Worm (Caenorhabditis elegans) whole organism, midembryonic: Measurements from ENCODE around the gene ttr-49.
"Not testable (repeated sequence)": the region's sequence is repeated elsewhere in the genome, so short reads cannot be mapped to it uniquely, and the experiment has no call there.

Source experiments
- T22C8.4 ChIP-seq: fragments of 200-800 bp; sonication (Bioruptor generic); IDR thresholded peaks from 2 replicates; pipeline ENCODE4 v1.3.6; 2022; ENCODE audit warnings: missing genetic modification characterization, missing compliant biosample characterization
- cog-1 ChIP-seq: sonication (generic microtip); optimal IDR thresholded peaks from 2 replicates; lab custom pipeline; 2016; ENCODE audit warnings: missing genetic modification characterization, missing compliant biosample characterization
- flt-1 ChIP-seq: fragments of 200-800 bp; sonication (Bioruptor generic); IDR thresholded peaks from 2 replicates; pipeline ENCODE4 v1.3.6; 2022; ENCODE audit warnings: missing genetic modification characterization, missing compliant biosample characterization
- klf-2 ChIP-seq: fragments of 200-800 bp; sonication (Bioruptor generic); conservative IDR thresholded peaks from 2 replicates; pipeline ENCODE4 v1.3.6; 2022; ENCODE audit warnings: missing genetic modification reagents, missing genetic modification characterization, missing compliant biosample characterization
- med-1 ChIP-seq: sonication (generic microtip); optimal IDR thresholded peaks from 2 replicates; lab custom pipeline; 2017; ENCODE audit warnings: missing genetic modification characterization, mild to moderate bottlenecking, missing compliant biosample characterization, antibody characterized with exemption, missing genetic modification reagents; ENCODE audit not compliant: insufficient read depth
- ref-1 ChIP-seq: fragments of 200-800 bp; sonication (Bioruptor generic); conservative IDR thresholded peaks from 2 replicates; pipeline ENCODE4 v1.3.6; 2022; ENCODE audit warnings: missing genetic modification reagents, missing genetic modification characterization, missing compliant biosample characterization
- tab-1 ChIP-seq: fragments of 200-800 bp; sonication (Bioruptor generic); IDR thresholded peaks from 2 replicates; pipeline ENCODE4 v1.3.6; 2022; ENCODE audit warnings: missing genetic modification characterization, missing compliant biosample characterization
- ztf-23 ChIP-seq: fragments of 200-800 bp; sonication (Bioruptor generic); IDR thresholded peaks from 2 replicates; pipeline ENCODE4 v1.3.6; 2022; ENCODE audit warnings: missing genetic modification reagents, missing genetic modification characterization, missing compliant biosample characterization
- ztf-29 ChIP-seq: fragments of 200-800 bp; sonication (Bioruptor generic); IDR thresholded peaks from 2 replicates; pipeline ENCODE4 v1.3.6; 2022; ENCODE audit warnings: missing genetic modification reagents, missing genetic modification characterization, missing compliant biosample characterization

Gene ttr-49

ce11 chrV:9356345-9356744 is at the start of gene ttr-49:
ttr-49 (minus strand) TSS chrV:9356515.
- no peak for TF ChIP-seq ztf-23 (GFP tag; lab: Robert Waterston, UW)
- no peak for TF ChIP-seq med-1 (GFP tag; lab: Kevin White, UChicago)
- no peak for TF ChIP-seq tab-1 (GFP tag; lab: Robert Waterston, UW)
- TF ChIP-seq T22C8.4 (GFP tag; lab: Robert Waterston, UW): no peak
- no peak for TF ChIP-seq ztf-29
- no peak for TF ChIP-seq ref-1

ce11 chrV:9399886-9400373 is 43.6 kb upstream of the ttr-49 start, which contains the start of gene trpp-4:
trpp-4 (plus strand) TSS chrV:9400327.
- TF ChIP-seq T22C8.4 (GFP tag; lab: Robert Waterston, UW) (no peak), klf-2 (GFP tag; lab: Robert Waterston, UW) (no peak), ztf-23 (GFP tag; lab: Robert Waterston, UW) (no peak)

- TF ChIP-seq ztf-29 (no peak), med-1 (GFP tag; lab: Kevin White, UChicago) (no peak)
These were observed 38.8 kb upstream of the ttr-49 start for ce11 chrV:9394938-9395639.

ce11 chrV:9391959-9392358 is 35.6 kb upstream of the ttr-49 start:
- no peak for TF ChIP-seq ztf-29
- TF ChIP-seq flt-1 (GFP tag; lab: Robert Waterston, UW): no peak
- TF ChIP-seq cog-1 (tag; lab: Kevin White, UChicago): no peak
- TF ChIP-seq klf-2 (GFP tag; lab: Robert Waterston, UW): no peak
- no peak for TF ChIP-seq T22C8.4 (GFP tag; lab: Robert Waterston, UW)
- TF ChIP-seq tab-1 (GFP tag; lab: Robert Waterston, UW): no peak
- TF ChIP-seq med-1 (GFP tag; lab: Kevin White, UChicago): no peak
- no peak for TF ChIP-seq ref-1
- no peak for TF ChIP-seq ztf-23 (GFP tag; lab: Robert Waterston, UW)

- no peak for TF ChIP-seq klf-2 (GFP tag; lab: Robert Waterston, UW)
- TF ChIP-seq ztf-29: no peak
- no peak for TF ChIP-seq ztf-23 (GFP tag; lab: Robert Waterston, UW)
- no peak for TF ChIP-seq ref-1
- TF ChIP-seq flt-1 (GFP tag; lab: Robert Waterston, UW): no peak
- TF ChIP-seq tab-1 (GFP tag; lab: Robert Waterston, UW): no peak
- no peak for TF ChIP-seq med-1 (GFP tag; lab: Kevin White, UChicago)
- no peak for TF ChIP-seq T22C8.4 (GFP tag; lab: Robert Waterston, UW)
- no peak for TF ChIP-seq cog-1 (tag; lab: Kevin White, UChicago)
These were observed 29.8 kb upstream of the ttr-49 start, which contains the start of gene hum-2 for ce11 chrV:9386143-9386542. hum-2 (plus strand) TSS chrV:9386175.

- TF ChIP-seq med-1 (GFP tag; lab: Kevin White, UChicago): no peak
- TF ChIP-seq flt-1 (GFP tag; lab: Robert Waterston, UW): no peak
- no peak for TF ChIP-seq T22C8.4 (GFP tag; lab: Robert Waterston, UW)
- TF ChIP-seq ztf-23 (GFP tag; lab: Robert Waterston, UW): no peak
- TF ChIP-seq ztf-29: no peak
- no peak for TF ChIP-seq klf-2 (GFP tag; lab: Robert Waterston, UW)
- TF ChIP-seq ref-1: no peak
- no peak for TF ChIP-seq cog-1 (tag; lab: Kevin White, UChicago)
- TF ChIP-seq tab-1 (GFP tag; lab: Robert Waterston, UW): no peak
These were observed 28.6 kb upstream of the ttr-49 start for ce11 chrV:9384949-9385348.

- TF ChIP-seq ztf-29: no peak
- no peak for TF ChIP-seq tab-1 (GFP tag; lab: Robert Waterston, UW)
- TF ChIP-seq cog-1 (tag; lab: Kevin White, UChicago): no peak
- no peak for TF ChIP-seq ztf-23 (GFP tag; lab: Robert Waterston, UW)
- no peak for TF ChIP-seq med-1 (GFP tag; lab: Kevin White, UChicago)
- TF ChIP-seq flt-1 (GFP tag; lab: Robert Waterston, UW): no peak
These were observed 28.0 kb upstream of the ttr-49 start for ce11 chrV:9384359-9384758.

- TF ChIP-seq cog-1 (tag; lab: Kevin White, UChicago): no peak
- TF ChIP-seq T22C8.4 (GFP tag; lab: Robert Waterston, UW): peak; percentile 49; the same call in 1 of the 2 replicates
These were observed 26.4 kb upstream of the ttr-49 start for ce11 chrV:9382538-9383328.

- no peak for TF ChIP-seq T22C8.4 (GFP tag; lab: Robert Waterston, UW)
- TF ChIP-seq med-1 (GFP tag; lab: Kevin White, UChicago): no peak
These were observed 25.6 kb upstream of the ttr-49 start, which contains the start of gene E02C12.12 for ce11 chrV:9381846-9382363. E02C12.12 (minus strand) TSS chrV:9382313.

ce11 chrV:9379808-9380207 is 23.5 kb upstream of the ttr-49 start, which contains the start of gene E02C12.11:
E02C12.11 (minus strand) TSS chrV:9379908.
- TF ChIP-seq ref-1; cog-1 (tag; lab: Kevin White, UChicago); flt-1 (GFP tag; lab: Robert Waterston, UW): not testable (repeated sequence)
